Fruit fly (Drosophila melanogaster) whole organism, prepupa: Measurements from ENCODE around the gene Pdhb.

Experiments
- Blimp-1 ChIP-seq: fragments of 200-800 bp; sonication (Bioruptor generic); optimal IDR thresholded peaks from 3 replicates; lab custom pipeline; 2017; ENCODE audit warnings: missing biosample characterization, missing genetic modification characterization, mild to moderate bottlenecking, moderate library complexity, missing genetic modification reagents
- CG10631 ChIP-seq: fragments of 200-800 bp; sonication (Bioruptor generic); optimal IDR thresholded peaks from 2 replicates; lab custom pipeline; 2016; ENCODE audit warnings: missing biosample characterization, missing genetic modification characterization
- CG10669 ChIP-seq: fragments of 200-800 bp; sonication (Bioruptor generic); optimal IDR thresholded peaks from 3 replicates; lab custom pipeline; 2018; ENCODE audit warnings: missing biosample characterization, mild to moderate bottlenecking, missing genetic modification characterization, moderate library complexity
- CG11294 ChIP-seq: fragments of 200-800 bp; sonication (Bioruptor generic); IDR thresholded peaks from 2 replicates; pipeline ENCODE4 v1.3.6; 2022; ENCODE audit warnings: missing biosample characterization, missing genetic modification characterization
- CG11762 ChIP-seq: fragments of 200-800 bp; sonication (Bioruptor generic); optimal IDR thresholded peaks from 3 replicates; lab custom pipeline; 2016; ENCODE audit warnings: missing biosample characterization, missing genetic modification characterization; ENCODE audit not compliant: insufficient read depth
- CG15336 ChIP-seq: fragments of 200-800 bp; sonication (Bioruptor generic); IDR thresholded peaks from 2 replicates; pipeline ENCODE4 v1.3.6; 2022; ENCODE audit warnings: missing biosample characterization, missing genetic modification characterization
- CG1621 ChIP-seq: fragments of 200-800 bp; sonication (Bioruptor generic); optimal IDR thresholded peaks from 3 replicates; lab custom pipeline; 2018; ENCODE audit warnings: missing biosample characterization, mild to moderate bottlenecking, missing genetic modification characterization
- CG16779 ChIP-seq: fragments of 200-800 bp; sonication (Bioruptor generic); optimal IDR thresholded peaks from 3 replicates; lab custom pipeline; 2017; ENCODE audit warnings: missing biosample characterization, mild to moderate bottlenecking, missing genetic modification characterization
- CG3032 ChIP-seq: fragments of 200-800 bp; optimal IDR thresholded peaks from 2 replicates; lab custom pipeline; 2019; ENCODE audit warnings: missing biosample characterization, mild to moderate bottlenecking, missing genetic modification characterization, moderate library complexity
- CG32006 ChIP-seq: fragments of 200-800 bp; sonication (Bioruptor generic); optimal IDR thresholded peaks from 3 replicates; lab custom pipeline; 2017; ENCODE audit warnings: missing biosample characterization, mild to moderate bottlenecking, missing genetic modification characterization
- CG34406 ChIP-seq: fragments of 200-800 bp; sonication (Bioruptor generic); optimal IDR thresholded peaks from 3 replicates; lab custom pipeline; 2016; ENCODE audit warnings: missing biosample characterization, missing genetic modification characterization
- CG3919 ChIP-seq: fragments of 200-800 bp; sonication (Bioruptor generic); optimal IDR thresholded peaks from 3 replicates; lab custom pipeline; 2016; ENCODE audit warnings: missing biosample characterization, missing genetic modification characterization
- CG4318 ChIP-seq: fragments of 200-800 bp; sonication (Bioruptor generic); optimal IDR thresholded peaks from 3 replicates; lab custom pipeline; 2017; ENCODE audit warnings: missing biosample characterization, mild to moderate bottlenecking, missing genetic modification characterization
- CG6163 ChIP-seq: fragments of 200-800 bp; sonication (Bioruptor generic); IDR thresholded peaks from 3 replicates; pipeline ENCODE4 v1.3.6; 2022; ENCODE audit warnings: missing biosample characterization, missing genetic modification characterization
- CG6276 ChIP-seq: fragments of 200-800 bp; sonication (Bioruptor generic); optimal IDR thresholded peaks from 2 replicates; lab custom pipeline; 2017; ENCODE audit warnings: missing biosample characterization, mild to moderate bottlenecking, missing genetic modification characterization
- CG6792 ChIP-seq: fragments of 200-800 bp; sonication (Bioruptor generic); optimal IDR thresholded peaks from 3 replicates; lab custom pipeline; 2016; ENCODE audit warnings: missing biosample characterization, missing genetic modification characterization
- CG6808 ChIP-seq: fragments of 200-800 bp; sonication (Bioruptor generic); optimal IDR thresholded peaks from 3 replicates; lab custom pipeline; 2017; ENCODE audit warnings: missing biosample characterization, missing genetic modification characterization, mild to moderate bottlenecking, moderate library complexity, missing genetic modification reagents
- CG6854 ChIP-seq: fragments of 200-800 bp; sonication (Bioruptor generic); optimal IDR thresholded peaks from 2 replicates; lab custom pipeline; 2017; ENCODE audit warnings: missing biosample characterization, mild to moderate bottlenecking, missing genetic modification characterization
- CG7368 ChIP-seq: fragments of 200-800 bp; sonication (Bioruptor generic); optimal IDR thresholded peaks from 3 replicates; lab custom pipeline; 2016; ENCODE audit warnings: missing biosample characterization, missing genetic modification characterization
- CG8119 ChIP-seq: fragments of 200-800 bp; sonication (Bioruptor generic); IDR thresholded peaks from 3 replicates; pipeline ENCODE4 v1.3.6; 2022; ENCODE audit warnings: missing biosample characterization, missing genetic modification characterization
- CG8319 ChIP-seq: fragments of 200-800 bp; sonication (Bioruptor generic); optimal IDR thresholded peaks from 3 replicates; lab custom pipeline; 2016; ENCODE audit warnings: missing biosample characterization, missing genetic modification characterization
- CG8632 ChIP-seq: fragments of 200-800 bp; sonication (Bioruptor generic); optimal IDR thresholded peaks from 3 replicates; lab custom pipeline; 2016; ENCODE audit warnings: missing biosample characterization, missing genetic modification characterization
- CG9139 ChIP-seq: fragments of 200-800 bp; sonication (Bioruptor generic); optimal IDR thresholded peaks from 3 replicates; lab custom pipeline; 2017; ENCODE audit warnings: missing biosample characterization, mild to moderate bottlenecking, missing genetic modification characterization
- Eip75B ChIP-seq: fragments of 200-800 bp; sonication (Bioruptor generic); optimal IDR thresholded peaks from 3 replicates; lab custom pipeline; 2016; ENCODE audit warnings: missing biosample characterization, missing genetic modification characterization
- Eip78C ChIP-seq: fragments of 200-800 bp; sonication (Bioruptor generic); peaks from one replicate; lab custom pipeline; 2016; ENCODE audit warnings: missing biosample characterization, missing genetic modification characterization
- Eip93F ChIP-seq: fragments of 200-800 bp; sonication (Bioruptor generic); optimal IDR thresholded peaks from 2 replicates; lab custom pipeline; 2016; ENCODE audit warnings: missing biosample characterization, mild to moderate bottlenecking, missing genetic modification characterization
- Ets21C ChIP-seq: fragments of 200-800 bp; sonication (Bioruptor generic); optimal IDR thresholded peaks from 3 replicates; lab custom pipeline; 2016; ENCODE audit warnings: missing biosample characterization, missing genetic modification characterization
- Ets96B ChIP-seq: fragments of 200-800 bp; optimal IDR thresholded peaks from 2 replicates; lab custom pipeline; 2019; ENCODE audit warnings: missing biosample characterization, mild to moderate bottlenecking, missing genetic modification characterization, moderate library complexity
- Gug ChIP-seq: fragments of 200-800 bp; sonication (Bioruptor generic); IDR thresholded peaks from 2 replicates; pipeline ENCODE4 v1.3.6; 2022; ENCODE audit warnings: missing biosample characterization, missing genetic modification characterization
- Hr38 ChIP-seq: sonication (Bioruptor generic); optimal IDR thresholded peaks from 2 replicates; lab custom pipeline; 2016; ENCODE audit warnings: missing biosample characterization, missing genetic modification characterization
- Hr4 ChIP-seq: fragments of 200-800 bp; sonication (Bioruptor generic); optimal IDR thresholded peaks from 3 replicates; lab custom pipeline; 2016; ENCODE audit warnings: missing biosample characterization, missing genetic modification characterization
- Lpt ChIP-seq: fragments of 200-800 bp; sonication (Bioruptor generic); optimal IDR thresholded peaks from 3 replicates; lab custom pipeline; 2016; ENCODE audit warnings: missing biosample characterization, missing genetic modification characterization
- Met ChIP-seq: fragments of 200-800 bp; sonication (Bioruptor generic); optimal IDR thresholded peaks from 3 replicates; lab custom pipeline; 2016; ENCODE audit warnings: missing biosample characterization, missing genetic modification characterization
- OdsH ChIP-seq: fragments of 200-800 bp; sonication (Bioruptor generic); optimal IDR thresholded peaks from 3 replicates; lab custom pipeline; 2016; ENCODE audit warnings: missing biosample characterization, missing genetic modification characterization
- Smox ChIP-seq: fragments of 200-800 bp; sonication (Bioruptor generic); optimal IDR thresholded peaks from 3 replicates; lab custom pipeline; 2016; ENCODE audit warnings: missing biosample characterization, missing genetic modification characterization
- Sox102F ChIP-seq: fragments of 200-800 bp; sonication (Bioruptor generic); optimal IDR thresholded peaks from 2 replicates; lab custom pipeline; 2016; ENCODE audit warnings: missing biosample characterization, mild to moderate bottlenecking, missing genetic modification characterization
- Sox14 ChIP-seq: fragments of 200-800 bp; sonication (Bioruptor generic); optimal IDR thresholded peaks from 3 replicates; lab custom pipeline; 2016; ENCODE audit warnings: missing biosample characterization, missing genetic modification characterization
- Sox15 ChIP-seq: fragments of 200-800 bp; sonication (Bioruptor generic); optimal IDR thresholded peaks from 3 replicates; lab custom pipeline; 2016; ENCODE audit warnings: missing biosample characterization, missing genetic modification characterization
- achi ChIP-seq: fragments of 200-800 bp; sonication (Bioruptor generic); optimal IDR thresholded peaks from 3 replicates; lab custom pipeline; 2016; ENCODE audit warnings: missing biosample characterization, missing genetic modification characterization
- acj6 ChIP-seq: fragments of 200-800 bp; sonication (Bioruptor generic); optimal IDR thresholded peaks from 3 replicates; lab custom pipeline; 2016; ENCODE audit warnings: missing biosample characterization, missing genetic modification characterization
- cyc ChIP-seq: fragments of 200-800 bp; sonication (Bioruptor generic); optimal IDR thresholded peaks from 3 replicates; lab custom pipeline; 2016; ENCODE audit warnings: missing biosample characterization, missing genetic modification characterization
- dac ChIP-seq: fragments of 200-800 bp; sonication (Bioruptor generic); optimal IDR thresholded peaks from 2 replicates; lab custom pipeline; 2017; ENCODE audit warnings: missing biosample characterization, mild to moderate bottlenecking, missing genetic modification characterization
- dsx ChIP-seq: fragments of 200-800 bp; optimal IDR thresholded peaks from 3 replicates; lab custom pipeline; 2019; ENCODE audit warnings: missing biosample characterization, mild to moderate bottlenecking, missing genetic modification characterization, moderate library complexity; ENCODE audit not compliant: poor library complexity, severe bottlenecking
- eg ChIP-seq: fragments of 200-800 bp; sonication (Bioruptor generic); IDR thresholded peaks from 3 replicates; pipeline ENCODE4 v1.3.6; 2022; ENCODE audit warnings: missing biosample characterization, missing genetic modification characterization
- esn ChIP-seq: fragments of 200-800 bp; sonication (Bioruptor generic); optimal IDR thresholded peaks from 2 replicates; lab custom pipeline; 2016; ENCODE audit warnings: missing biosample characterization, mild to moderate bottlenecking, missing genetic modification characterization, moderate library complexity
- fd59A ChIP-seq: fragments of 200-800 bp; sonication (Bioruptor generic); optimal IDR thresholded peaks from 2 replicates; lab custom pipeline; 2017; ENCODE audit warnings: missing biosample characterization, mild to moderate bottlenecking, missing genetic modification characterization, missing genetic modification reagents
- fd85E ChIP-seq: fragments of 200-800 bp; sonication (Bioruptor generic); optimal IDR thresholded peaks from 3 replicates; lab custom pipeline; 2016; ENCODE audit warnings: missing biosample characterization, missing genetic modification characterization
- lz ChIP-seq: fragments of 200-800 bp; sonication (Bioruptor generic); optimal IDR thresholded peaks from 3 replicates; lab custom pipeline; 2016; ENCODE audit warnings: missing biosample characterization, missing genetic modification characterization
- net ChIP-seq: fragments of 200-800 bp; sonication (Bioruptor generic); optimal IDR thresholded peaks from 3 replicates; lab custom pipeline; 2016; ENCODE audit warnings: missing biosample characterization, missing genetic modification characterization
- salr ChIP-seq, 2 experiments: fragments of 200-800 bp; sonication (Bioruptor generic); optimal IDR thresholded peaks; 3 replicates each; lab custom pipeline; 2016 to 2018; ENCODE audit warnings: missing biosample characterization in 2 of 2, missing genetic modification characterization in 2 of 2, mild to moderate bottlenecking in 1 of 2
- spab ChIP-seq: fragments of 200-800 bp; sonication (Bioruptor generic); optimal IDR thresholded peaks from 2 replicates; lab custom pipeline; 2017; ENCODE audit warnings: missing biosample characterization, mild to moderate bottlenecking, missing genetic modification characterization, missing genetic modification reagents
- svp ChIP-seq: fragments of 200-800 bp; sonication (Bioruptor generic); peaks from one replicate; lab custom pipeline; 2016; ENCODE audit warnings: missing biosample characterization, missing genetic modification characterization
- vri ChIP-seq: fragments of 200-800 bp; sonication (Bioruptor generic); optimal IDR thresholded peaks from 3 replicates; lab custom pipeline; 2016; ENCODE audit warnings: missing biosample characterization, mild to moderate bottlenecking, missing genetic modification characterization

The Pdhb gene

dm6 chr3R:29151621-29152092, 38.8 kb downstream of the Pdhb start, which contains the start of gene eIF2D:
Gene eIF2D (minus strand): TSS chr3R:29151794.
- TF ChIP-seq CG10669 (GFP tag; lab: Kevin White, UChicago) (no peak), Met (no peak), CG8319 (no peak), eg (GFP tag; lab: Robert Waterston, UW) (peak; percentile 79), Eip78C (GFP tag; lab: Kevin White, UChicago) (peak; percentile 86), OdsH (GFP tag; lab: Kevin White, UChicago) (no peak), Ets96B (tag; lab: Kevin White, UChicago) (peak; percentile 46), CG16779 (no peak), CG32006 (GFP tag; lab: Kevin White, UChicago) (no peak), CG9139 (GFP tag; lab: Kevin White, UChicago) (no peak), net (GFP tag; lab: Kevin White, UChicago) (peak; percentile 64), cyc (GFP tag; lab: Kevin White, UChicago) (peak; percentile 50), CG6276 (no peak), CG8119 (GFP tag; lab: Robert Waterston, UW) (peak; percentile 66; the same call in 2 of the 3 replicates), dac (GFP tag; lab: Kevin White, UChicago) (no peak), CG8632 (GFP tag; lab: Kevin White, UChicago) (no peak), CG6808 (GFP tag; lab: Kevin White, UChicago) (no peak), Hr4 (GFP tag; lab: Kevin White, UChicago) (no peak), Eip93F (no peak), CG11762 (GFP tag; lab: Kevin White, UChicago) (no peak), CG3032 (tag; lab: Kevin White, UChicago) (peak; percentile 68), salr (GFP tag; optimal IDR thresholded peaks at IDR 0.05; lab: Kevin White, UChicago) (no peak), CG15336 (GFP tag; lab: Robert Waterston, UW) (peak; percentile 68), CG11294 (GFP tag; lab: Robert Waterston, UW) (no peak), Sox102F (GFP tag; lab: Kevin White, UChicago) (no peak), CG1621 (tag; lab: Kevin White, UChicago) (peak; percentile 13), CG4318 (GFP tag; lab: Kevin White, UChicago) (no peak), fd59A (GFP tag; lab: Kevin White, UChicago) (no peak), lz (GFP tag; lab: Kevin White, UChicago) (peak; percentile 66), CG3919 (GFP tag; lab: Kevin White, UChicago) (peak; percentile 46), acj6 (peak; percentile 55), Sox15 (GFP tag; lab: Kevin White, UChicago) (no peak), svp (GFP tag; lab: Kevin White, UChicago) (peak; percentile 86), achi (GFP tag; lab: Kevin White, UChicago) (peak; percentile 64), Gug (GFP tag; lab: Robert Waterston, UW) (peak; percentile 41; the same call in 1 of the 2 replicates), Smox (no peak), Ets21C (GFP tag; lab: Kevin White, UChicago) (no peak), CG7368 (GFP tag; lab: Kevin White, UChicago) (no peak), vri (GFP tag; lab: Kevin White, UChicago) (no peak), CG6792 (peak; percentile 54), esn (GFP tag; lab: Kevin White, UChicago) (peak; percentile 80), dsx (GFP tag; lab: Kevin White, UChicago) (peak; percentile 26), CG34406 (peak; percentile 28), Eip75B (GFP tag; lab: Kevin White, UChicago) (peak; percentile 43), Blimp-1 (GFP tag; lab: Kevin White, UChicago) (no peak), fd85E (no peak), Sox14 (peak; percentile 63), CG10631 (no peak), CG6163 (GFP tag; lab: Robert Waterston, UW) (peak; percentile 79), spab (GFP tag; lab: Kevin White, UChicago) (no peak), Hr38 (GFP tag; lab: Kevin White, UChicago) (no peak), CG6854 (GFP tag; lab: Kevin White, UChicago) (peak; percentile 3), Lpt (GFP tag; lab: Kevin White, UChicago) (no peak)
